Fruit fly (Drosophila melanogaster): Measurements from ENCODE around the gene CG31407.

Gene CG31407

DNA sequence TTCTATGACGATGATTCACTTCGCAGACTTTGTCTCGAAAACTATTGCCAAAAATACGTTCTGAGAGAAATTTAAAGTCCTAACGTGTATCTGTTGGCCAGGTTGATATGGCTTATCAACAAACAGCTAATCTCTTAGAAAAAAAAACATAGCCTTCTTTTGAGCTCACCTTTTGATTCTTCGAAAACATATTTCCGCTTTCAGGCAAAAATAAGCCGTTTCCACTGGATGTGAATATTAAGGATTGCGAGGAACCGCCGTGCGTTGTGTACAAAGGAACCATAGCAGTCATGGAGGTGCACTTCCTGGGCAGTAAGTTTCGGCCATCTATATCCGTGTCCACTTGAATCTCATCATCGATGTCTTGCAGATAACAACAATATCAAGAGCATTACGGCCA, 28.6 kb upstream of the CG31407 start (continued):
- no peak for TF ChIP-seq CG10267 (tag; optimal IDR thresholded peaks at IDR 0.05)
- TF ChIP-seq CrebB (tag; optimal IDR thresholded peaks at IDR 0.05), result no peak
- no peak for TF ChIP-seq Pdp1 (GFP tag; optimal IDR thresholded peaks at IDR 0.05)
- no peak for TF ChIP-seq CG6813 (GFP tag; optimal IDR thresholded peaks at IDR 0.05)
- TF ChIP-seq CG2875 (GFP tag; optimal IDR thresholded peaks at IDR 0.05), result no peak
- no peak for TF ChIP-seq Tbp (GFP tag; optimal IDR thresholded peaks at IDR 0.05)
- TF ChIP-seq B-H1 (GFP tag; IDR thresholded peaks at IDR 0.05), result no peak
- no peak for TF ChIP-seq Dp (GFP tag; optimal IDR thresholded peaks at IDR 0.05)
- TF ChIP-seq CG34376 (GFP tag; optimal IDR thresholded peaks at IDR 0.05), result no peak
- TF ChIP-seq az2 (GFP tag; optimal IDR thresholded peaks at IDR 0.05), result no peak
- TF ChIP-seq zf30C (GFP tag; optimal IDR thresholded peaks at IDR 0.05), result no peak
- TF ChIP-seq repo (GFP tag; optimal IDR thresholded peaks at IDR 0.05), result no peak
- TF ChIP-seq GATAe (GFP tag; conservative IDR thresholded peaks at IDR 0.05), result no peak; the same call in 1 of the 2 replicates
- no peak for TF ChIP-seq CG11085 (GFP tag; IDR thresholded peaks at IDR 0.05)
- peak; percentile 32 for TF ChIP-seq Asciz (GFP tag; optimal IDR thresholded peaks at IDR 0.05)
- no peak for TF ChIP-seq lilli (GFP tag; optimal IDR thresholded peaks at IDR 0.05)
- TF ChIP-seq CG2199 (GFP tag; IDR thresholded peaks at IDR 0.05), result 0 out of 3 replicates have a peak, but pooled peaks have one; percentile 61
- TF ChIP-seq cad (GFP tag; optimal IDR thresholded peaks at IDR 0.05), result no peak
- TF ChIP-seq wor (GFP tag; IDR thresholded peaks at IDR 0.05), result no peak
- no peak for TF ChIP-seq Atf3 (GFP tag; optimal IDR thresholded peaks at IDR 0.05)
- no peak for TF ChIP-seq CG13287 (GFP tag; IDR thresholded peaks at IDR 0.05; ENCODE audit: partially characterized antibody)
- TF ChIP-seq pzg (GFP tag; optimal IDR thresholded peaks at IDR 0.05), result no peak
- no peak for TF ChIP-seq Chrac-16 (GFP tag; optimal IDR thresholded peaks at IDR 0.05)
- TF ChIP-seq zen (tag; optimal IDR thresholded peaks at IDR 0.05), result peak; percentile 17
- no peak for TF ChIP-seq CG1647 (GFP tag; optimal IDR thresholded peaks at IDR 0.05)
- TF ChIP-seq CG30403 (GFP tag; optimal IDR thresholded peaks at IDR 0.05), result no peak
- TF ChIP-seq Sox100B (GFP tag; optimal IDR thresholded peaks at IDR 0.05), result peak; percentile 9
- TF ChIP-seq bbx (GFP tag; IDR thresholded peaks at IDR 0.05; ENCODE audit: partially characterized antibody), result no peak
- TF ChIP-seq usp (GFP tag; optimal IDR thresholded peaks at IDR 0.05), result no peak
- 0 out of 3 replicates have a peak, but pooled peaks have one; percentile 32 for TF ChIP-seq ci (GFP tag; IDR thresholded peaks at IDR 0.05)
- TF ChIP-seq CG15269 (tag; optimal IDR thresholded peaks at IDR 0.05), result no peak
- no peak for TF ChIP-seq CG8924 (tag; optimal IDR thresholded peaks at IDR 0.05)
- TF ChIP-seq CG1529 (GFP tag; optimal IDR thresholded peaks at IDR 0.05), result no peak
- TF ChIP-seq grn (GFP tag; optimal IDR thresholded peaks at IDR 0.05), result peak; percentile 13
- peak; percentile 44 for TF ChIP-seq Meics (GFP tag; optimal IDR thresholded peaks at IDR 0.05)
- TF ChIP-seq CG4707 (GFP tag; optimal IDR thresholded peaks at IDR 0.05), result no peak
- no peak for TF ChIP-seq nom (GFP tag; optimal IDR thresholded peaks at IDR 0.05)
- no peak for TF ChIP-seq PHDP (tag; optimal IDR thresholded peaks at IDR 0.05)
- TF ChIP-seq Ravus (GFP tag; IDR thresholded peaks at IDR 0.05), result no peak
- 0 out of 2 replicates have a peak, but pooled peaks have one; percentile 24 for TF ChIP-seq ttk (GFP tag; IDR thresholded peaks at IDR 0.05)
- peak; percentile 18 for TF ChIP-seq CG17385 (GFP tag; optimal IDR thresholded peaks at IDR 0.05)
- no peak for TF ChIP-seq CG12104 (GFP tag; optimal IDR thresholded peaks at IDR 0.05)
- no peak for TF ChIP-seq Atf-2 (GFP tag; optimal IDR thresholded peaks at IDR 0.05)
- TF ChIP-seq CG7928 (GFP tag; optimal IDR thresholded peaks at IDR 0.05), result no peak
- no peak for TF ChIP-seq Bdp1 (GFP tag; optimal IDR thresholded peaks at IDR 0.05)
- TF ChIP-seq CG17359 (tag; optimal IDR thresholded peaks at IDR 0.05), result peak; percentile 6
- TF ChIP-seq Deaf1 (tag; optimal IDR thresholded peaks at IDR 0.05), result no peak
- TF ChIP-seq scrt (GFP tag; optimal IDR thresholded peaks at IDR 0.05), result no peak
- no peak for TF ChIP-seq CG10431 (GFP tag; optimal IDR thresholded peaks at IDR 0.05)
- TF ChIP-seq HHEX (GFP tag; optimal IDR thresholded peaks at IDR 0.05), result no peak
- TF ChIP-seq Ets65A (GFP tag), result peak; percentile 8

Measured in whole organism, embryonic.